Worm (Caenorhabditis elegans): ENCODE measurements around the gene F13H8.1.

Gene F13H8.1

DNA sequence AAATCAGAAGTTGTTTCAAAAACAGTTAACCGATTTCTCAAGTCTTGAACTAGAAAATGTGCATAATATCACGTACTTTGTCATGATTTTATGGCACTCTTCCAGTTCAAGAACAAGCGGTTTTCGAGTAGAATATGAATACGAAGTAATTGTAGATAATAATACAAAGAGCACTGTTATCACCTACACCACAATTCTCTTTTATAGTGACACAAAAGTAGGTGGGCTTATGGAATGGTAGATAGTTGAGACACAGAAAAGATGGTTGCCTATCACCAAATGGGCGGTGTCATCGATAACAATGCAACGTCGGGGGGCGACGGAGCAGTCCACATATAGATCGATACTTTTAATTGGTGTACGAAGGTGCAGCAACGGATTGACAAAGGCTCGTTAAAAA lies 45.5 kb downstream of the F13H8.1 start (continued):
- TF ChIP-seq F57A8.1 (GFP tag; optimal IDR thresholded peaks at IDR 0.05) (no peak), die-1 (tag; optimal IDR thresholded peaks at IDR 0.05) (no peak), nhr-80 (tag; optimal IDR thresholded peaks at IDR 0.05) (peak; percentile 98), mxl-1 (tag; optimal IDR thresholded peaks at IDR 0.05) (no peak), unc-130 (GFP tag; optimal IDR thresholded peaks at IDR 0.05) (no peak), tbx-9 (tag; optimal IDR thresholded peaks at IDR 0.05; ENCODE audit: borderline replicate concordance) (no peak), F57C9.4 (tag; optimal IDR thresholded peaks at IDR 0.05) (no peak), pha-4 (tag; optimal IDR thresholded peaks at IDR 0.05) (no peak), nhr-179 (tag; optimal IDR thresholded peaks at IDR 0.05) (no peak), ztf-3 (GFP tag; optimal IDR thresholded peaks at IDR 0.05) (no peak), dox-1 (GFP tag; IDR thresholded peaks at IDR 0.05) (peak; percentile 56; the same call in 1 of the 2 replicates), ccch-3 (GFP tag; optimal IDR thresholded peaks at IDR 0.05) (no peak)

DNA sequence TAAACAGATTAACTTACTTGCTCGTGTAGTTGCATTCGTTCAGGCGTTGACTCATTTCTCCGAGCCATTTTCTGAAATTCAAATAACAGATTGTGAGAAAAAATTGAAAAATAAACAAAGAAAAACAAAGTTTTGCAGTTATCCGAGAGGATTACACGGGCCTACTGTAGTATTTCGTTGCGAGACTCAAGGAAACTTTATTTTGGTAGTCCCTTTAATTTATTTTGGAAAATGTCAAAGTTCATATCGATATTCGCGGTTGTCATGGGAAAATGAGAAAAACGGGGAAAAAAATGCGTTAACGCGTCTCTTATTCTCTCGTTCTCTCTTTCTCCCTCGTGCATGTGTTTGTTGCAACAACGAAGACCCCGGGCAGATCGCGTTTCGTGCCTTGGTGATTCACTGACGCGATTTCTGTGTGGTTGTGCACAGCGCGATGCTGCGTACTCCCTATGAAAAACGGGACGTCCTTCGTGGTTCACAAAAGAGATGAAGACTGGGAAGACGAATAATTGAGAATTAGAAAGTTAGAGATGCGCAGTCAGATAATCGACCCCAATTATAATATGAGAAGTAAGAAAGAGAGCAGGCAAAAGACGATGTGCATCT lies 48.1 kb downstream of the F13H8.1 start, which contains the start of gene set-4:
TSS of gene set-4 (minus strand) at position 120 of the 609 bp plus-strand sequence.
- TF ChIP-seq zfh-2 (GFP tag; conservative IDR thresholded peaks at IDR 0.05) (peak; percentile 96), lin-35 (GFP tag; optimal IDR thresholded peaks at IDR 0.05) (peak in 2 of 3 experiments; percentile 28 to 90), cebp-2 (GFP tag; IDR thresholded peaks at IDR 0.05) (no peak), K11D2.4 (GFP tag; IDR thresholded peaks at IDR 0.05) (peak; percentile 80), ztf-28 (GFP tag; IDR thresholded peaks at IDR 0.05) (no peak), nhr-80 (tag; optimal IDR thresholded peaks at IDR 0.05) (peak; percentile 97), nhr-90 (tag; optimal IDR thresholded peaks at IDR 0.05) (peak; percentile 57), F39B2.1 (GFP tag; IDR thresholded peaks at IDR 0.05) (no peak), ceh-40 (GFP tag; IDR thresholded peaks at IDR 0.05) (no peak), ceh-100 (GFP tag; IDR thresholded peaks at IDR 0.05) (peak; percentile 77), egl-44 (GFP tag; IDR thresholded peaks at IDR 0.05) (no peak), nhr-120 (GFP tag; IDR thresholded peaks at IDR 0.05) (no peak), C06A6.2 (GFP tag; conservative IDR thresholded peaks at IDR 0.05) (peak; percentile 76; the same call in 1 of the 2 replicates), ZK185.1 (tag; optimal IDR thresholded peaks at IDR 0.05; ENCODE audit: poor library complexity, severe bottlenecking) (peak; percentile 68), lsy-27 (tag; optimal IDR thresholded peaks at IDR 0.05; ENCODE audit: borderline replicate concordance, insufficient read depth) (no peak), efl-1 (GFP tag; optimal IDR thresholded peaks at IDR 0.05) (peak; percentile 58), attf-5 (GFP tag; optimal IDR thresholded peaks at IDR 0.05) (peak; percentile 95), ama-1 (optimal IDR thresholded peaks at IDR 0.05) (no peak), ama-1 (GFP tag; optimal IDR thresholded peaks at IDR 0.05) (no peak), gei-17 (GFP tag; optimal IDR thresholded peaks at IDR 0.05) (peak; percentile 50), Y67H2A.10 (GFP tag; conservative IDR thresholded peaks at IDR 0.05) (no peak; the same call in 1 of the 2 replicates), F49E8.2 (tag; optimal IDR thresholded peaks at IDR 0.05; ENCODE audit: insufficient read depth) (no peak), B0035.1 (tag; optimal IDR thresholded peaks at IDR 0.05) (no peak), Y53F4B.3 (GFP tag; IDR thresholded peaks at IDR 0.05) (no peak), ztf-6 (GFP tag; IDR thresholded peaks at IDR 0.05) (no peak), tlf-1 (GFP tag; optimal IDR thresholded peaks at IDR 0.05) (peak; percentile 60), ekl-4 (GFP tag; IDR thresholded peaks at IDR 0.05) (peak; percentile 84), nhr-27 (tag; optimal IDR thresholded peaks at IDR 0.05) (no peak), B0019.2 (GFP tag; conservative IDR thresholded peaks at IDR 0.05) (no peak; the same call in 1 of the 2 replicates), madf-10 (tag; optimal IDR thresholded peaks at IDR 0.05) (peak; percentile 68), hmg-20 (GFP tag; IDR thresholded peaks at IDR 0.05) (peak; percentile 79), Y79H2A.3 (GFP tag; conservative IDR thresholded peaks at IDR 0.05) (no peak), somi-1 (GFP tag; optimal IDR thresholded peaks at IDR 0.05) (peak; percentile 56), dox-1 (GFP tag; IDR thresholded peaks at IDR 0.05) (peak; percentile 93), Y95B8A.8 (GFP tag; IDR thresholded peaks at IDR 0.05) (no peak), aptf-3 (GFP tag; IDR thresholded peaks at IDR 0.05) (0 out of 2 replicates have a peak, but pooled peaks have one; percentile 26), Y56A3A.18 (GFP tag; IDR thresholded peaks at IDR 0.05) (no peak), ztf-18 (tag; optimal IDR thresholded peaks at IDR 0.05) (peak; percentile 97)
